Worm (Caenorhabditis elegans): ENCODE data around the gene C24A3.4.

The C24A3.4 gene

DNA sequence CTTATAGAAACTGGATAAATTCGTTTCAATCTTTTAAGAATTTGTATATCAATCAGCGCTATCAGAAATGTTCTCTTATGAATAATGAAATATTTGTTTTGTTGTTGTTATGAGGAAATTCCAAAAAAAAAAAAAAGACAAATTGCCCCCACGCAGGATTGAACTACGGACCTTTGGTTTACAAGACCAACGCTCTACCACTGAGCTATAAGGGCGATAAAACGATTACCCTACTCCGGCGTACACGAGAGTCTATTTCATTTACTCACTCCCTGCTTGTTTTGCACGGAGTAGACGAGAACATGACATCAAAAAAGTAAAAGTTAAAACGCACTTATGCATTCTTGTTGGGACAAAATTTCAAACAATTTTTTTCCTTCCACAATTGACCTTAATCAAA, 32.1 kb downstream of the C24A3.4 start (continued):
- TF ChIP-seq Y75B8A.6 (GFP tag; IDR thresholded peaks at IDR 0.05), result peak; percentile 81; the same call in 1 of the 2 replicates
- TF ChIP-seq nhr-77 (tag; optimal IDR thresholded peaks at IDR 0.05), result no peak
- TF ChIP-seq D1046.2 (GFP tag; IDR thresholded peaks at IDR 0.05), result no peak
- peak; percentile 25 for TF ChIP-seq nhr-111 (GFP tag; optimal IDR thresholded peaks at IDR 0.05)
- TF ChIP-seq fos-1 (tag; optimal IDR thresholded peaks at IDR 0.05), result no peak
- TF ChIP-seq unc-130 (GFP tag; optimal IDR thresholded peaks at IDR 0.05), result peak; percentile 21
- TF ChIP-seq egl-27 (tag; optimal IDR thresholded peaks at IDR 0.05), result no peak
- TF ChIP-seq cey-2 (tag; optimal IDR thresholded peaks at IDR 0.05; ENCODE audit: borderline replicate concordance, insufficient read depth), result no peak
- peak; percentile 89 for TF ChIP-seq arid-1 (GFP tag; conservative IDR thresholded peaks at IDR 0.05)
- peak; percentile 76 for TF ChIP-seq ceh-44 (GFP tag; IDR thresholded peaks at IDR 0.05)
- no peak for TF ChIP-seq Y105C5A.15 (GFP tag; IDR thresholded peaks at IDR 0.05)
- TF ChIP-seq nhr-28 (tag; optimal IDR thresholded peaks at IDR 0.05), result no peak
- no peak for TF ChIP-seq ama-1 (optimal IDR thresholded peaks at IDR 0.05)
- TF ChIP-seq egl-43 (GFP tag; IDR thresholded peaks at IDR 0.05), result no peak
- TF ChIP-seq ceh-82 (tag; optimal IDR thresholded peaks at IDR 0.05), result no peak
- no peak; the same call in 1 of the 2 replicates for TF ChIP-seq mxl-2 (GFP tag; conservative IDR thresholded peaks at IDR 0.05)
- TF ChIP-seq zip-2 (tag; optimal IDR thresholded peaks at IDR 0.05), result no peak
- peak; percentile 84 for TF ChIP-seq vab-7 (GFP tag; IDR thresholded peaks at IDR 0.05)
- TF ChIP-seq F37D6.2 (tag; optimal IDR thresholded peaks at IDR 0.05), result peak; percentile 4
- peak; percentile 93 for TF ChIP-seq daf-19 (GFP tag; conservative IDR thresholded peaks at IDR 0.05)
- TF ChIP-seq mdt-29 (GFP tag; IDR thresholded peaks at IDR 0.05), result no peak
- TF ChIP-seq rbr-2 (tag; optimal IDR thresholded peaks at IDR 0.05), result peak; percentile 56
- peak; percentile 68 for TF ChIP-seq spr-1 (tag; optimal IDR thresholded peaks at IDR 0.05)
- TF ChIP-seq ceh-32 (tag; optimal IDR thresholded peaks at IDR 0.05; ENCODE audit: poor library complexity), result no peak
- TF ChIP-seq fkh-10 (GFP tag; optimal IDR thresholded peaks at IDR 0.05), result no peak
- TF ChIP-seq ceh-28 (tag; optimal IDR thresholded peaks at IDR 0.05), result no peak
- peak; percentile 68 for TF ChIP-seq hmg-1.1 (GFP tag; IDR thresholded peaks at IDR 0.05)
- no peak for TF ChIP-seq mes-2 (tag; optimal IDR thresholded peaks at IDR 0.05; ENCODE audit: poor library complexity, severe bottlenecking)
- no peak for TF ChIP-seq snpc-4 (tag; optimal IDR thresholded peaks at IDR 0.05)
- TF ChIP-seq nhr-48 (tag; optimal IDR thresholded peaks at IDR 0.05), result peak; percentile 56
- peak; percentile 18; the same call in 1 of the 2 replicates for TF ChIP-seq ceh-20 (GFP tag; IDR thresholded peaks at IDR 0.05)
- TF ChIP-seq pqm-1 (tag; optimal IDR thresholded peaks at IDR 0.05), result no peak
- no peak for TF ChIP-seq T20F7.1 (GFP tag; optimal IDR thresholded peaks at IDR 0.05)
- no peak; the same call in none of the 2 replicates for TF ChIP-seq lin-38 (GFP tag; IDR thresholded peaks at IDR 0.05)
- no peak for TF ChIP-seq R02D3.7 (tag; optimal IDR thresholded peaks at IDR 0.05)
- peak; percentile 79 for TF ChIP-seq lin-1 (GFP tag; IDR thresholded peaks at IDR 0.05)
- TF ChIP-seq daf-16 (GFP tag; optimal IDR thresholded peaks at IDR 0.05), result peak; percentile 27 to 84
- TF ChIP-seq daf-16 (tag; optimal IDR thresholded peaks at IDR 0.05), result peak; percentile 60
- TF ChIP-seq nhr-6 (tag; optimal IDR thresholded peaks at IDR 0.05), result peak; percentile 8
- TF ChIP-seq nhr-102 (tag; optimal IDR thresholded peaks at IDR 0.05), result no peak
- peak; percentile 56; the same call in 1 of the 2 replicates for TF ChIP-seq saeg-2 (GFP tag; IDR thresholded peaks at IDR 0.05)
- TF ChIP-seq hif-1 (tag; optimal IDR thresholded peaks at IDR 0.05), result no peak
- no peak for TF ChIP-seq php-3 (GFP tag; IDR thresholded peaks at IDR 0.05)
- no peak; the same call in 1 of the 2 replicates for TF ChIP-seq T26A8.4 (GFP tag; IDR thresholded peaks at IDR 0.05)
- peak; percentile 60 to 89; a peak in 3 of 4 replicates for TF ChIP-seq madf-5 (GFP tag; IDR thresholded peaks at IDR 0.05)
- no peak for TF ChIP-seq mxl-3 (GFP tag; optimal IDR thresholded peaks at IDR 0.05)
- TF ChIP-seq lin-39 (tag; optimal IDR thresholded peaks at IDR 0.05), result no peak
- no peak; the same call in none of the 2 replicates for TF ChIP-seq lim-7 (GFP tag; IDR thresholded peaks at IDR 0.05)
- no peak for TF ChIP-seq lsy-2 (tag; optimal IDR thresholded peaks at IDR 0.05)
- TF ChIP-seq lir-3 (tag; optimal IDR thresholded peaks at IDR 0.05), result peak; percentile 86
- no peak; the same call in 1 of the 2 replicates for TF ChIP-seq Y48G9A.11 (GFP tag; IDR thresholded peaks at IDR 0.05)
- no peak; the same call in none of the 2 replicates for TF ChIP-seq nhr-41 (GFP tag; IDR thresholded peaks at IDR 0.05)
